Fruit fly (Drosophila melanogaster): ENCODE measurements around the gene GstT3.

GstT3 gene

dm6 chrX:20519049-20519448 is 51.8 kb downstream of the GstT3 start (continued):
- TF ChIP-seq pan (optimal IDR thresholded peaks at IDR 0.05), result no peak
- peak in 1 of 2 experiments; percentile 57 for TF ChIP-seq pan (GFP tag; optimal IDR thresholded peaks at IDR 0.05 in 1 of 2, IDR thresholded peaks at IDR 0.05 in 1 of 2)
- TF ChIP-seq zen2 (GFP tag; IDR thresholded peaks at IDR 0.05; ENCODE audit: partially characterized antibody), result no peak
- TF ChIP-seq gt (GFP tag; IDR thresholded peaks at IDR 0.05), result no peak
- TF ChIP-seq CG9437 (GFP tag; optimal IDR thresholded peaks at IDR 0.05), result peak; percentile 10
- TF ChIP-seq prd (optimal IDR thresholded peaks at IDR 0.05), result no peak
- peak; percentile 66 for TF ChIP-seq prd (GFP tag; IDR thresholded peaks at IDR 0.05)
- peak; percentile 13 for TF ChIP-seq Side (GFP tag; optimal IDR thresholded peaks at IDR 0.05)
- TF ChIP-seq CG4617 (GFP tag; optimal IDR thresholded peaks at IDR 0.05; ENCODE audit: borderline replicate concordance), result no peak
- no peak for TF ChIP-seq CG18764 (GFP tag; optimal IDR thresholded peaks at IDR 0.05)
- TF ChIP-seq CG3847 (GFP tag; IDR thresholded peaks at IDR 0.05), result no peak
- no peak for TF ChIP-seq hth (optimal IDR thresholded peaks at IDR 0.05)
- peak; percentile 27 for TF ChIP-seq CG5245 (GFP tag; optimal IDR thresholded peaks at IDR 0.05)
- TF ChIP-seq seq (GFP tag; IDR thresholded peaks at IDR 0.05), result peak; percentile 56; the same call in 1 of the 2 replicates
- TF ChIP-seq Rx (GFP tag; IDR thresholded peaks at IDR 0.05), result peak; percentile 51
- no peak for TF ChIP-seq CG6654 (GFP tag; optimal IDR thresholded peaks at IDR 0.05)
- no peak for TF ChIP-seq kay (GFP tag; optimal IDR thresholded peaks at IDR 0.05)
- no peak for TF ChIP-seq GATAe (GFP tag; conservative IDR thresholded peaks at IDR 0.05)
- no peak for TF ChIP-seq Hand (GFP tag; optimal IDR thresholded peaks at IDR 0.05)
- no peak for TF ChIP-seq CG13123 (GFP tag; optimal IDR thresholded peaks at IDR 0.05)
- TF ChIP-seq tgo (GFP tag; IDR thresholded peaks at IDR 0.05), result peak; percentile 45; the same call in 2 of the 3 replicates
- no peak for TF ChIP-seq CG33213 (GFP tag; optimal IDR thresholded peaks at IDR 0.05)
- 0 out of 2 replicates have a peak, but pooled peaks have one; percentile 50 for TF ChIP-seq Awh (GFP tag; IDR thresholded peaks at IDR 0.05)
- no peak for TF ChIP-seq CG6791 (GFP tag; IDR thresholded peaks at IDR 0.05; ENCODE audit: partially characterized antibody)
- peak; percentile 57 for TF ChIP-seq unpg (GFP tag; optimal IDR thresholded peaks at IDR 0.05)
- no peak for TF ChIP-seq CG6254 (GFP tag; optimal IDR thresholded peaks at IDR 0.05)
- TF ChIP-seq CG10366 (GFP tag; IDR thresholded peaks at IDR 0.05), result peak; percentile 56
- no peak for TF ChIP-seq aop (GFP tag; IDR thresholded peaks at IDR 0.05)
- peak; percentile 50 for TF ChIP-seq ATbp (GFP tag; optimal IDR thresholded peaks at IDR 0.05)
- peak; percentile 52; the same call in 1 of the 2 replicates for TF ChIP-seq stc (GFP tag; IDR thresholded peaks at IDR 0.05)
- TF ChIP-seq hb (GFP tag; IDR thresholded peaks at IDR 0.05; ENCODE audit: partially characterized antibody), result no peak
- TF ChIP-seq Aef1 (GFP tag; IDR thresholded peaks at IDR 0.05), result no peak; the same call in 2 of the 3 replicates
- TF ChIP-seq CG12942 (GFP tag; optimal IDR thresholded peaks at IDR 0.05), result peak; percentile 15
- peak; percentile 26 for TF ChIP-seq CG1529 (GFP tag; optimal IDR thresholded peaks at IDR 0.05)
- TF ChIP-seq gsb-n (tag; optimal IDR thresholded peaks at IDR 0.05), result no peak
- 0 out of 2 replicates have a peak, but pooled peaks have one; percentile 31 for TF ChIP-seq klu (GFP tag; IDR thresholded peaks at IDR 0.05)
- TF ChIP-seq sna (GFP tag; IDR thresholded peaks at IDR 0.05; ENCODE audit: partially characterized antibody), result no peak
- peak; percentile 26 for TF ChIP-seq fu2 (GFP tag; optimal IDR thresholded peaks at IDR 0.05)
- TF ChIP-seq trem (tag; optimal IDR thresholded peaks at IDR 0.05), result no peak
- TF ChIP-seq CG9727 (GFP tag; optimal IDR thresholded peaks at IDR 0.05), result peak; percentile 44
- peak; percentile 46 for TF ChIP-seq CG8944 (GFP tag; optimal IDR thresholded peaks at IDR 0.05)
- no peak for TF ChIP-seq dati (GFP tag; IDR thresholded peaks at IDR 0.05)
- TF ChIP-seq H2.0 (GFP tag; IDR thresholded peaks at IDR 0.05), result peak; percentile 54; the same call in 1 of the 2 replicates
- TF ChIP-seq Vsx1 (GFP tag; optimal IDR thresholded peaks at IDR 0.05), result no peak
- no peak for TF ChIP-seq CG2116 (GFP tag; optimal IDR thresholded peaks at IDR 0.05)
- peak; percentile 72 for TF ChIP-seq dysf (GFP tag; IDR thresholded peaks at IDR 0.05)
- peak; percentile 4 for TF ChIP-seq disco-r (GFP tag; optimal IDR thresholded peaks at IDR 0.05)
- TF ChIP-seq az2 (GFP tag; optimal IDR thresholded peaks at IDR 0.05), result peak; percentile 54
- TF ChIP-seq HHEX (GFP tag; optimal IDR thresholded peaks at IDR 0.05), result peak; percentile 22
- peak; percentile 40; the same call in 1 of the 2 replicates for TF ChIP-seq Nf-YA (GFP tag; IDR thresholded peaks at IDR 0.05)
- TF ChIP-seq HmgZ (tag; optimal IDR thresholded peaks at IDR 0.05), result peak; percentile 6
- TF ChIP-seq CG32767 (GFP tag; IDR thresholded peaks at IDR 0.05), result 0 out of 2 replicates have a peak, but pooled peaks have one; percentile 33

Data from whole organism, embryonic.